Fruit fly (Drosophila melanogaster) whole organism, embryonic: ENCODE results near the gene ImpE1.

Experiments used
- CG10431 ChIP-seq: fragments of 200-800 bp; sonication (Bioruptor generic); optimal IDR thresholded peaks from 3 replicates; lab custom pipeline; 2018; ENCODE audit warnings: missing biosample characterization, mild to moderate bottlenecking, missing genetic modification characterization
- CG32772 ChIP-seq: fragments of 200-800 bp; sonication (Bioruptor generic); IDR thresholded peaks from 2 replicates; pipeline ENCODE4 v1.3.6; 2022; ENCODE audit warnings: missing biosample characterization, missing genetic modification characterization
- Dll ChIP-seq: fragments of 200-800 bp; sonication (Bioruptor generic); IDR thresholded peaks from 4 replicates; pipeline ENCODE4 v1.3.6; 2022; ENCODE audit warnings: missing biosample characterization, missing genetic modification characterization; ENCODE audit not compliant: partially characterized antibody
- NC2β ChIP-seq: fragments of 200-800 bp; sonication (Bioruptor generic); optimal IDR thresholded peaks from 2 replicates; lab custom pipeline; 2016; ENCODE audit warnings: missing biosample characterization, missing genetic modification characterization
- dpn ChIP-seq, 2 experiments: fragments of 200-800 bp; sonication (Bioruptor generic); optimal IDR thresholded peaks; 3 replicates each; lab custom pipeline; 2016; ENCODE audit warnings: missing biosample characterization in 2 of 2, missing genetic modification characterization in 2 of 2
- insv ChIP-seq, 2 experiments: fragments of 200-800 bp; sonication (Bioruptor generic); optimal IDR thresholded peaks; 3 replicates each; lab custom pipeline; 2016 to 2018; ENCODE audit warnings: missing biosample characterization in 2 of 2, missing genetic modification characterization in 2 of 2

DNA sequence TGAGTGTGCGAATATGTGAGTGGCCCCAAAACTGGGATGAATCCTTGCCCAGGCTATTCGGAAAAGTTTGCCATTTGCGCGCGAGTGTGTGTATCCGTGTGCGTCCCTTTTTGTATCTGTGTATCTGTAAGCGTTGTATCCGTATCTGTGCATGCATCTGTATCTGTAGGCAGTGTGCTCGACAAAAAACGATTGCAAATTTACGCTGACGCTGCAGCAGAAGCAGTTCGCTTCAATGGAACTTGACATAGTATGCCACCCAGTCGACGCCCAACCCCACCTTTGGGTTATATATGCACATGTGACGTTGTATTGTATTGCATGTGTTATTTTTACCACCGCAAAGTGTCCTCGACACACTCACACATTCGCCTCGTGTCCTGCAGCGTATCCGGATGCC lies 24.0 kb downstream of the ImpE1 start:
- TF ChIP-seq Dll (no peak), NC2β (GFP tag; lab: Kevin White, UChicago) (no peak), dpn (GFP tag; optimal IDR thresholded peaks at IDR 0.05; lab: Kevin White, UChicago) (no peak), CG32772 (GFP tag; lab: Robert Waterston, UW) (no peak), insv (GFP tag; optimal IDR thresholded peaks at IDR 0.05; lab: Kevin White, UChicago) (no peak), CG10431 (GFP tag; lab: Kevin White, UChicago) (no peak)
